Worm (Caenorhabditis elegans) whole organism, L1 larva: ENCODE data around the gene Y110A2AL.10.

Experiments
- C04F5.9 ChIP-seq: sonication (generic microtip); optimal IDR thresholded peaks from 2 replicates; lab custom pipeline; 2016; ENCODE audit warnings: missing genetic modification characterization, missing compliant biosample characterization
- alr-1 ChIP-seq: fragments of 200-800 bp; sonication (Bioruptor generic); optimal IDR thresholded peaks from 2 replicates; lab custom pipeline; 2018; ENCODE audit warnings: borderline replicate concordance, mild to moderate bottlenecking, missing genetic modification characterization, missing compliant biosample characterization
- aly-2 ChIP-seq: fragments of 150-350 bp; optimal IDR thresholded peaks from 2 replicates; lab custom pipeline; 2014; ENCODE audit warnings: missing biosample characterization, missing genetic modification characterization
- blmp-1 ChIP-seq: fragments of 150-350 bp; optimal IDR thresholded peaks from 2 replicates; lab custom pipeline; 2014; ENCODE audit warnings: missing biosample characterization, missing genetic modification characterization
- ceh-8 ChIP-seq: fragments of 200-800 bp; sonication (Bioruptor generic); optimal IDR thresholded peaks from 2 replicates; lab custom pipeline; 2018; ENCODE audit warnings: mild to moderate bottlenecking, missing genetic modification characterization, moderate library complexity, missing compliant biosample characterization
- ceh-82 ChIP-seq, 3 experiments: fragments of 150-350 bp in 1 of 3; sonication (generic microtip) in 2 of 3; optimal IDR thresholded peaks; 2 replicates each; lab custom pipeline; 2014 to 2017; ENCODE audit warnings: missing biosample characterization in 3 of 3, missing genetic modification characterization in 3 of 3
- ceh-90 ChIP-seq: sonication (generic microtip); optimal IDR thresholded peaks from 2 replicates; lab custom pipeline; 2016; ENCODE audit warnings: missing genetic modification characterization, missing compliant biosample characterization
- ces-1 ChIP-seq: fragments of 150-350 bp; optimal IDR thresholded peaks from 2 replicates; lab custom pipeline; 2014; ENCODE audit warnings: missing biosample characterization, missing genetic modification reagents, missing genetic modification characterization
- dpl-1 ChIP-seq, 3 experiments: fragments of 150-350 bp in 2 of 3; sonication (generic microtip) in 1 of 3; optimal IDR thresholded peaks; 2 replicates each; lab custom pipeline; 2014 to 2017; ENCODE audit warnings: missing biosample characterization in 3 of 3, missing genetic modification characterization in 3 of 3, missing genetic modification reagents in 3 of 3
- dsc-1 ChIP-seq: sonication (generic microtip); optimal IDR thresholded peaks from 2 replicates; lab custom pipeline; 2016; ENCODE audit warnings: mild to moderate bottlenecking, missing genetic modification characterization, missing compliant biosample characterization
- efl-1 ChIP-seq, 4 experiments: fragments of 150-350 bp; optimal IDR thresholded peaks in 3 of 4; peaks in 1 of 4; 1 replicate in 1 of 4; 2 replicates in 3 of 4; lab custom pipeline; 2014; ENCODE audit warnings: missing biosample characterization in 2 of 4, missing genetic modification characterization in 2 of 4, missing genetic modification reagents in 2 of 4
- efl-3 ChIP-seq: fragments of 200-800 bp; sonication (Bioruptor generic); optimal IDR thresholded peaks from 2 replicates; lab custom pipeline; 2018; ENCODE audit warnings: mild to moderate bottlenecking, missing genetic modification characterization, missing compliant biosample characterization
- egl-27 ChIP-seq, 2 experiments: fragments of 150-350 bp in 1 of 2; sonication (generic microtip); optimal IDR thresholded peaks; 3 replicates each; lab custom pipeline; 2017 to 2018; ENCODE audit warnings: missing biosample characterization in 2 of 2, missing genetic modification characterization in 2 of 2, missing genetic modification reagents in 2 of 2
- fkh-8 ChIP-seq: sonication (generic microtip); optimal IDR thresholded peaks from 2 replicates; lab custom pipeline; 2016; ENCODE audit warnings: mild to moderate bottlenecking, missing genetic modification characterization, missing compliant biosample characterization
- fos-1 ChIP-seq: fragments of 150-350 bp; optimal IDR thresholded peaks from 2 replicates; lab custom pipeline; 2014; ENCODE audit warnings: missing biosample characterization, missing genetic modification characterization
- irx-1 ChIP-seq: sonication (generic microtip); optimal IDR thresholded peaks from 2 replicates; lab custom pipeline; 2016; ENCODE audit warnings: missing genetic modification characterization, missing compliant biosample characterization
- isw-1 ChIP-seq: fragments of 200-800 bp; sonication (Bioruptor generic); IDR thresholded peaks from 2 replicates; pipeline ENCODE4 v1.3.6; 2022; ENCODE audit warnings: missing genetic modification characterization, missing compliant biosample characterization
- jun-1 ChIP-seq: fragments of 150-350 bp; optimal IDR thresholded peaks from 2 replicates; lab custom pipeline; 2014; ENCODE audit warnings: missing biosample characterization, missing genetic modification reagents, missing genetic modification characterization
- lin-14 ChIP-seq: fragments of 200-800 bp; sonication (Bioruptor generic); optimal IDR thresholded peaks from 2 replicates; lab custom pipeline; 2018; ENCODE audit warnings: mild to moderate bottlenecking, missing genetic modification characterization, moderate library complexity, missing compliant biosample characterization
- lin-35 ChIP-seq, 2 experiments: fragments of 150-350 bp; optimal IDR thresholded peaks; 2 replicates each; lab custom pipeline; 2014; ENCODE audit warnings: missing biosample characterization in 2 of 2, missing genetic modification characterization in 2 of 2, missing genetic modification reagents in 2 of 2
- lsy-2 ChIP-seq, 2 experiments: fragments of 150-350 bp; optimal IDR thresholded peaks; 2 replicates each; lab custom pipeline; 2014; ENCODE audit warnings: missing biosample characterization in 2 of 2, missing genetic modification characterization in 2 of 2
- mdl-1 ChIP-seq, 2 experiments: fragments of 150-350 bp; optimal IDR thresholded peaks; 2 replicates each; lab custom pipeline; 2014 to 2017; ENCODE audit warnings: missing biosample characterization in 2 of 2, missing genetic modification characterization in 2 of 2, inconsistent platforms in 1 of 2
- nhr-12 ChIP-seq: sonication (generic microtip); optimal IDR thresholded peaks from 2 replicates; lab custom pipeline; 2017; ENCODE audit warnings: missing biosample characterization, missing genetic modification characterization
- nhr-19 ChIP-seq: fragments of 200-800 bp; sonication (Bioruptor generic); conservative IDR thresholded peaks from 2 replicates; pipeline ENCODE4 v1.3.6; 2022; ENCODE audit warnings: missing genetic modification characterization, missing compliant biosample characterization
- nhr-20 ChIP-seq: sonication (generic microtip); optimal IDR thresholded peaks from 2 replicates; lab custom pipeline; 2016; ENCODE audit warnings: mild to moderate bottlenecking, missing genetic modification characterization, missing compliant biosample characterization
- nhr-76 ChIP-seq: sonication (generic microtip); optimal IDR thresholded peaks from 2 replicates; lab custom pipeline; 2017; ENCODE audit warnings: missing biosample characterization, missing genetic modification characterization
- nhr-85 ChIP-seq: sonication (generic microtip); peaks from one replicate; lab custom pipeline; 2016; ENCODE audit warnings: missing genetic modification characterization, inconsistent platforms, missing compliant biosample characterization
- pqm-1 ChIP-seq: sonication (generic microtip); optimal IDR thresholded peaks from 3 replicates; lab custom pipeline; 2017; ENCODE audit warnings: missing biosample characterization, missing genetic modification characterization
- rnt-1 ChIP-seq: sonication (generic microtip); optimal IDR thresholded peaks from 2 replicates; lab custom pipeline; 2016; ENCODE audit warnings: mild to moderate bottlenecking, missing genetic modification characterization, moderate library complexity, missing compliant biosample characterization
- skn-1 ChIP-seq: fragments of 150-350 bp; optimal IDR thresholded peaks from 2 replicates; lab custom pipeline; 2014; ENCODE audit warnings: missing biosample characterization, missing genetic modification characterization
- snpc-4 ChIP-seq: fragments of 150-350 bp; optimal IDR thresholded peaks from 2 replicates; lab custom pipeline; 2014; ENCODE audit warnings: missing biosample characterization, missing genetic modification characterization
- sptf-1 ChIP-seq: fragments of 150-350 bp; optimal IDR thresholded peaks from 2 replicates; lab custom pipeline; 2014; ENCODE audit warnings: missing biosample characterization, missing genetic modification characterization
- tbx-2 ChIP-seq: sonication (generic microtip); optimal IDR thresholded peaks from 2 replicates; lab custom pipeline; 2016; ENCODE audit warnings: missing genetic modification characterization, missing compliant biosample characterization
- unc-30 ChIP-seq: sonication (generic microtip); optimal IDR thresholded peaks from 2 replicates; lab custom pipeline; 2017; ENCODE audit warnings: missing biosample characterization, missing genetic modification characterization
- unc-86 ChIP-seq: sonication (generic microtip); optimal IDR thresholded peaks from 2 replicates; lab custom pipeline; 2016; ENCODE audit warnings: missing genetic modification characterization, missing compliant biosample characterization
- xbp-1 ChIP-seq: sonication (generic microtip); optimal IDR thresholded peaks from 2 replicates; lab custom pipeline; 2016; ENCODE audit warnings: missing genetic modification characterization, missing compliant biosample characterization
- zag-1 ChIP-seq: fragments of 150-350 bp; optimal IDR thresholded peaks from 2 replicates; lab custom pipeline; 2014; ENCODE audit warnings: missing biosample characterization, missing genetic modification characterization
- ztf-11 ChIP-seq, 2 experiments: sonication (generic microtip); optimal IDR thresholded peaks; 2 replicates each; lab custom pipeline; 2016 to 2017; ENCODE audit warnings: missing genetic modification characterization in 2 of 2, missing biosample characterization in 1 of 2, missing compliant biosample characterization in 1 of 2

Y110A2AL.10 gene

ce11 chrII:2864229-2864628 lies 7.5 kb downstream of the Y110A2AL.10 start, which contains the start of gene Y110A2AL.5:
Y110A2AL.5 (plus strand) TSS chrII:2864529.
- no peak for TF ChIP-seq ceh-8 (GFP tag; lab: Kevin White, UChicago)
- TF ChIP-seq sptf-1 (tag; lab: Kevin White, UChicago), result no peak
- no peak for TF ChIP-seq fos-1
- no peak for TF ChIP-seq snpc-4
- no peak for TF ChIP-seq blmp-1 (tag; lab: Kevin White, UChicago)
- no peak for TF ChIP-seq tbx-2 (tag; lab: Kevin White, UChicago)
- no peak for TF ChIP-seq ces-1 (GFP tag; lab: Kevin White, UChicago)
- no peak for TF ChIP-seq efl-3 (GFP tag; lab: Kevin White, UChicago)
- no peak for TF ChIP-seq aly-2 (tag; lab: Kevin White, UChicago)
- TF ChIP-seq xbp-1 (tag; lab: Kevin White, UChicago), result no peak
- no peak for TF ChIP-seq ceh-90 (tag; lab: Kevin White, UChicago)
- TF ChIP-seq nhr-76 (tag; lab: Kevin White, UChicago), result no peak
- TF ChIP-seq unc-30, result no peak
- TF ChIP-seq, all 84 proteins: peak for 0

- TF ChIP-seq ztf-11 (tag; optimal IDR thresholded peaks at IDR 0.05; lab: Kevin White, UChicago), result no peak
- no peak for TF ChIP-seq dpl-1 (GFP tag; optimal IDR thresholded peaks at IDR 0.05; lab: Kevin White, UChicago)
- TF ChIP-seq efl-1 (optimal IDR thresholded peaks at IDR 0.05; lab: Kevin White, UChicago), result no peak
- peak in 1 of 2 experiments; percentile 37 for TF ChIP-seq efl-1 (GFP tag; optimal IDR thresholded peaks at IDR 0.05 in 1 of 2; lab: Kevin White, UChicago)
- TF ChIP-seq, all 84 proteins: peak for 1
Observed at ce11 chrII:2862557-2863035, 9.1 kb downstream of the Y110A2AL.10 start.

DNA sequence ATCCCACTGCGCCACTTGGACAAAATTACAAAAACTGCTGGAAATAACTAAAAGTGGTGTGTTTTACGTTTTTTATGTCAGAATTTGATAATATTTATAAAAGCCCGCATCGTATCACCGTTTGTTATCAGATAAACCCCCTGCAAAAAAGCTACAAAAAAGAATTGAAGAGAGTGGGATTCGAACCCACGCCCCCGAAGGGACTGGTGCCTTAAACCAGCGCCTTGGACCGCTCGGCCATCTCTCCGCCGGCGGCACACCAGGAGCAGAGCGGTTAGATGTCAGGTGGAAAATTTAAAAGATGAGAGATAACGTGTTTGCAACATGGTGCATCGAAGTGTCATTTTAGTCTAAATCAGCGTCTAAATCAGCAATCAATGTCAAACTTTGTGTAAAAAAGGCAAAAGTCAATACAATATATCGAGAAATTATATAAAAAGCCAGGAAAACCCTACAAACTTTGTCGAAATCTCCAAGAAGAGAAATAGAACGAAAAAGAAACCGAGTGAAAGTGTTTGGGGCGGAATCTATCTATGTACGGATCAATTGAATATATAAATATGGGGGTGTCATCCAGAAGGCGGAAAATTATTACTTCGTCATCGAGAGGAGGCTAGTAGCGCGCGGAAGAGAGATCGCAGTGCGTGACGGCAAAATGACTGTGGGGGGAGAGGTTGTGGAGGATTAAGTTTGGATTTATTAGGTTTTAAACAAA lies 10.2 kb downstream of the Y110A2AL.10 start:
- peak; percentile 51 for TF ChIP-seq rnt-1 (tag; lab: Kevin White, UChicago)
- peak in 1 of 2 experiments; percentile 30 for TF ChIP-seq lin-35 (GFP tag; optimal IDR thresholded peaks at IDR 0.05; lab: Kevin White, UChicago)
- TF ChIP-seq pqm-1, result no peak
- TF ChIP-seq lin-14, result peak; percentile 9
- peak; percentile 89 for TF ChIP-seq blmp-1 (tag; lab: Kevin White, UChicago)
- TF ChIP-seq irx-1 (tag; lab: Kevin White, UChicago), result no peak
- no peak for TF ChIP-seq dpl-1 (GFP tag; optimal IDR thresholded peaks at IDR 0.05; lab: Kevin White, UChicago)
- no peak for TF ChIP-seq efl-1 (optimal IDR thresholded peaks at IDR 0.05; lab: Kevin White, UChicago)
- TF ChIP-seq efl-1 (GFP tag; optimal IDR thresholded peaks at IDR 0.05 in 1 of 2; lab: Kevin White, UChicago), result peak in 1 of 2 experiments; percentile 86
- peak; percentile 7 for TF ChIP-seq skn-1 (tag; lab: Kevin White, UChicago)
- TF ChIP-seq ceh-82 (tag; optimal IDR thresholded peaks at IDR 0.05; lab: Kevin White, UChicago), result peak in 1 of 3 experiments; percentile 26
- peak; percentile 18 for TF ChIP-seq nhr-20 (tag; lab: Kevin White, UChicago)
- TF ChIP-seq jun-1 (tag; lab: Kevin White, UChicago), result no peak
- TF ChIP-seq dsc-1 (tag; lab: Kevin White, UChicago), result no peak
- TF ChIP-seq, all 84 proteins: peak for 8

ce11 chrII:2859873-2860821 lies 11.6 kb downstream of the Y110A2AL.10 start:
- TF ChIP-seq fos-1 (no peak), lin-14 (peak; percentile 17), lsy-2 (tag; optimal IDR thresholded peaks at IDR 0.05; lab: Kevin White, UChicago) (peak in 1 of 2 experiments; percentile 9), C04F5.9 (tag; lab: Kevin White, UChicago) (no peak), jun-1 (tag; lab: Kevin White, UChicago) (no peak), nhr-85 (tag; lab: Kevin White, UChicago) (peak; percentile 72), isw-1 (no peak), unc-86 (no peak), mdl-1 (tag; optimal IDR thresholded peaks at IDR 0.05; lab: Kevin White, UChicago) (no peak), dsc-1 (tag; lab: Kevin White, UChicago) (no peak), nhr-19 (GFP tag; lab: Robert Waterston, UW) (0 out of 2 replicates have a peak, but pooled peaks have one; percentile 6), fkh-8 (tag; lab: Kevin White, UChicago) (no peak), nhr-12 (tag; lab: Kevin White, UChicago) (no peak), alr-1 (tag; lab: Kevin White, UChicago) (no peak), blmp-1 (tag; lab: Kevin White, UChicago) (peak; percentile 92), egl-27 (tag; optimal IDR thresholded peaks at IDR 0.05; lab: Kevin White, UChicago) (no peak), efl-1 (optimal IDR thresholded peaks at IDR 0.05; lab: Kevin White, UChicago) (no peak), efl-1 (GFP tag; optimal IDR thresholded peaks at IDR 0.05 in 1 of 2; lab: Kevin White, UChicago) (peak in 1 of 2 experiments; percentile 92), zag-1 (tag; lab: Kevin White, UChicago) (no peak)
